Fruit fly (Drosophila melanogaster): ENCODE measurements around the gene CG13465.

CG13465 gene

dm6 chr3L:14956288-14957032 is 12.3 kb upstream of the CG13465 start:
- TF ChIP-seq tj (GFP tag; optimal IDR thresholded peaks at IDR 0.05) (no peak), CG14711 (tag; optimal IDR thresholded peaks at IDR 0.05) (no peak), CG11617 (GFP tag; optimal IDR thresholded peaks at IDR 0.05) (no peak), toe (GFP tag; optimal IDR thresholded peaks at IDR 0.05) (no peak), pad (GFP tag; optimal IDR thresholded peaks at IDR 0.05) (no peak), CG1620 (GFP tag; optimal IDR thresholded peaks at IDR 0.05) (no peak), cnc (optimal IDR thresholded peaks at IDR 0.05) (no peak), ovo (GFP tag; optimal IDR thresholded peaks at IDR 0.05) (no peak), cic (GFP tag; optimal IDR thresholded peaks at IDR 0.05) (no peak), bab1 (GFP tag; optimal IDR thresholded peaks at IDR 0.05) (no peak), kay (GFP tag; ENCODE audit: borderline replicate concordance) (no peak), CG7045 (GFP tag; optimal IDR thresholded peaks at IDR 0.05) (no peak)

- TF ChIP-seq CG7101 (tag; optimal IDR thresholded peaks at IDR 0.05) (no peak), Hr96 (GFP tag; optimal IDR thresholded peaks at IDR 0.05) (no peak), cic (GFP tag; optimal IDR thresholded peaks at IDR 0.05) (no peak), CG5204 (GFP tag; optimal IDR thresholded peaks at IDR 0.05) (no peak)
Observed at dm6 chr3L:14952858-14953669, 8.9 kb upstream of the CG13465 start.

DNA sequence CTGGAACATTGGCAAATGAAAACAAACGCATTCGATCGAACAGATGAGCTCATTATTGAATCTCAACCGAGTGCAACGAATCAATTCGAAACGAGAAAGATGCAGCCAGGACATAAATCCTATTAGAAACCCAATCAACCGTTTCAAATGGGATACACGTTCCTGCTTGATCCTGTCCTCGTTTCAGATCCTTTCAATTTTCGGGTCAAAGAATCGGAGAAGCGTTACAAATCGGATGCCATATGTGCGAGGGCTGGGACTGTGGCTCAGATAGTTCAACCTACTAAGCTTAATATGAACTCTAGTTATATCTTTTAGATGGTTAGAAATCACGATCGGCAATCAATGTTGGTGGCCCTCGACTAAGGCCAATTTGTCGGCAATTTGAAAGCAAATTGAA is 5.8 kb upstream of the CG13465 start:
- no peak for TF ChIP-seq CG7101 (tag; optimal IDR thresholded peaks at IDR 0.05)
- no peak for TF ChIP-seq kay (GFP tag; ENCODE audit: borderline replicate concordance)
- no peak for TF ChIP-seq CG7045 (GFP tag; optimal IDR thresholded peaks at IDR 0.05)
- TF ChIP-seq Crg-1 (GFP tag; optimal IDR thresholded peaks at IDR 0.05): no peak
- TF ChIP-seq Hr96 (GFP tag; optimal IDR thresholded peaks at IDR 0.05): no peak
- TF ChIP-seq CG33017 (tag; optimal IDR thresholded peaks at IDR 0.05): no peak
- no peak for TF ChIP-seq CG1620 (GFP tag; optimal IDR thresholded peaks at IDR 0.05)
- TF ChIP-seq Clk (GFP tag; optimal IDR thresholded peaks at IDR 0.05): no peak
- TF ChIP-seq tj (GFP tag; optimal IDR thresholded peaks at IDR 0.05): no peak
- TF ChIP-seq Mnt (GFP tag; optimal IDR thresholded peaks at IDR 0.05): no peak
- TF ChIP-seq cnc (optimal IDR thresholded peaks at IDR 0.05): no peak
- no peak for TF ChIP-seq bab1 (GFP tag; optimal IDR thresholded peaks at IDR 0.05)
- no peak for TF ChIP-seq cic (GFP tag; optimal IDR thresholded peaks at IDR 0.05)

dm6 chr3L:14945961-14946466 is 1.9 kb upstream of the CG13465 start, which contains the start of gene BobA:
Gene BobA (minus strand): TSS chr3L:14946125.
- no peak for TF ChIP-seq CG14711 (tag; optimal IDR thresholded peaks at IDR 0.05)
- no peak for TF ChIP-seq toe (GFP tag; optimal IDR thresholded peaks at IDR 0.05)
- no peak for TF ChIP-seq CG11617 (GFP tag; optimal IDR thresholded peaks at IDR 0.05)
- no peak for TF ChIP-seq CG5204 (GFP tag; optimal IDR thresholded peaks at IDR 0.05)
- no peak for TF ChIP-seq tj (GFP tag; optimal IDR thresholded peaks at IDR 0.05)
- no peak for TF ChIP-seq ovo (GFP tag; optimal IDR thresholded peaks at IDR 0.05)
- no peak for TF ChIP-seq CG12768 (GFP tag; optimal IDR thresholded peaks at IDR 0.05)
- TF ChIP-seq CG33017 (tag; optimal IDR thresholded peaks at IDR 0.05): no peak
- TF ChIP-seq Mnt (GFP tag; optimal IDR thresholded peaks at IDR 0.05): no peak
- no peak for TF ChIP-seq CG7101 (tag; optimal IDR thresholded peaks at IDR 0.05)
- no peak for TF ChIP-seq Clk (GFP tag; optimal IDR thresholded peaks at IDR 0.05)
- no peak for TF ChIP-seq cic (GFP tag; optimal IDR thresholded peaks at IDR 0.05)
- TF ChIP-seq bab1 (GFP tag; optimal IDR thresholded peaks at IDR 0.05): no peak
- no peak for TF ChIP-seq Hr96 (GFP tag; optimal IDR thresholded peaks at IDR 0.05)
- no peak for TF ChIP-seq kay (GFP tag; ENCODE audit: borderline replicate concordance)
- no peak for TF ChIP-seq CG1620 (GFP tag; optimal IDR thresholded peaks at IDR 0.05)
- no peak for TF ChIP-seq pad (GFP tag; optimal IDR thresholded peaks at IDR 0.05)
- TF ChIP-seq Crg-1 (GFP tag; optimal IDR thresholded peaks at IDR 0.05): no peak

- TF ChIP-seq CG33017 (tag; optimal IDR thresholded peaks at IDR 0.05): no peak
- no peak for TF ChIP-seq tj (GFP tag; optimal IDR thresholded peaks at IDR 0.05)
- no peak for TF ChIP-seq CG7101 (tag; optimal IDR thresholded peaks at IDR 0.05)
- no peak for TF ChIP-seq Mnt (GFP tag; optimal IDR thresholded peaks at IDR 0.05)
- no peak for TF ChIP-seq CG7045 (GFP tag; optimal IDR thresholded peaks at IDR 0.05)
- TF ChIP-seq CG11617 (GFP tag; optimal IDR thresholded peaks at IDR 0.05): no peak
- TF ChIP-seq kay (GFP tag; ENCODE audit: borderline replicate concordance): no peak
- no peak for TF ChIP-seq toe (GFP tag; optimal IDR thresholded peaks at IDR 0.05)
- TF ChIP-seq CG5204 (GFP tag; optimal IDR thresholded peaks at IDR 0.05): no peak
- no peak for TF ChIP-seq CG1620 (GFP tag; optimal IDR thresholded peaks at IDR 0.05)
- TF ChIP-seq pad (GFP tag; optimal IDR thresholded peaks at IDR 0.05): no peak
- TF ChIP-seq Crg-1 (GFP tag; optimal IDR thresholded peaks at IDR 0.05): no peak
- no peak for TF ChIP-seq Hr96 (GFP tag; optimal IDR thresholded peaks at IDR 0.05)
- TF ChIP-seq ovo (GFP tag; optimal IDR thresholded peaks at IDR 0.05): no peak
- no peak for TF ChIP-seq CG12768 (GFP tag; optimal IDR thresholded peaks at IDR 0.05)
- TF ChIP-seq CG14711 (tag; optimal IDR thresholded peaks at IDR 0.05): no peak
- TF ChIP-seq bab1 (GFP tag; optimal IDR thresholded peaks at IDR 0.05): no peak
Observed at dm6 chr3L:14942769-14943168, 1.4 kb downstream of the CG13465 start.

DNA sequence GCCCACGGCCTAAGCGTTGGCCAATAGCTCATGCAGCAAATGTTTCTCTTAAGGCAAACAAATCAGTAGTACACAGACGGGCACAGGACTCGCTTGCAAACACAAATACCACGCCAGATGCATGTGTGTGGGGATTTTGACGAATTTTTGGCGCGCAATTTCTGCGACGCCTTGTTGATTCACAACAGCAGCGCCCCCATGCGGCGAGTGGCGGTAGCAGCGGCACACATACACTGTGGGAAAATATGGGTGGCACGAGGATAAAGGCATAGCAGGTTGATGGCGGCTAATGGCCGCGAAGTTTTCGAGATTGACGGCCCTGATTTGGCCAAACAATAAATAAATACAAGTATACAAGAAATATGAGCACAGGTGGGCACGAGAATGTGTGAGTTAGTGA is 18.5 kb downstream of the CG13465 start:
- TF ChIP-seq CG33017 (tag; optimal IDR thresholded peaks at IDR 0.05): no peak
- TF ChIP-seq CG5204 (GFP tag; optimal IDR thresholded peaks at IDR 0.05): no peak

All from whole organism, adult.